Worm (Caenorhabditis elegans) whole organism, young adult: ENCODE results near the gene srbc-26.

ENCODE experiments used
- F10E7.11 ChIP-seq: sonication (generic microtip); optimal IDR thresholded peaks from 2 replicates; lab custom pipeline; 2017; ENCODE audit warnings: mild to moderate bottlenecking, missing genetic modification characterization, moderate library complexity, missing compliant biosample characterization
- T07F8.4 ChIP-seq: sonication (generic microtip); optimal IDR thresholded peaks from 2 replicates; lab custom pipeline; 2016; ENCODE audit warnings: mild to moderate bottlenecking, missing genetic modification characterization, moderate library complexity, missing compliant biosample characterization
- ama-1 ChIP-seq, 3 experiments: fragments of 150-350 bp in 1 of 3; sonication (generic microtip) in 2 of 3; optimal IDR thresholded peaks; 2 replicates each; lab custom pipeline; 2014 to 2018; ENCODE audit warnings: missing biosample characterization in 2 of 3, missing genetic modification characterization in 2 of 3, missing genetic modification reagents in 2 of 3
- ccch-3 ChIP-seq: fragments of 200-800 bp; sonication (Bioruptor generic); optimal IDR thresholded peaks from 2 replicates; lab custom pipeline; 2018; ENCODE audit warnings: mild to moderate bottlenecking, missing genetic modification characterization, missing compliant biosample characterization
- dpl-1 ChIP-seq: fragments of 150-350 bp; optimal IDR thresholded peaks from 2 replicates; lab custom pipeline; 2014; ENCODE audit warnings: missing biosample characterization, missing genetic modification reagents, missing genetic modification characterization
- mxl-1 ChIP-seq: sonication (generic microtip); optimal IDR thresholded peaks from 2 replicates; lab custom pipeline; 2016; ENCODE audit warnings: missing genetic modification characterization, missing compliant biosample characterization
- snpc-4 ChIP-seq, 5 experiments: fragments of 150-350 bp in 1 of 5; sonication (generic microtip) in 4 of 5; optimal IDR thresholded peaks; 2 replicates each; lab custom pipeline; 2014 to 2018; ENCODE audit warnings: missing genetic modification characterization in 5 of 5, missing biosample characterization in 3 of 5, antibody characterized with exemption in 2 of 5, mild to moderate bottlenecking in 2 of 5, missing compliant biosample characterization in 2 of 5, missing genotype in 2 of 5, moderate library complexity in 2 of 5, missing genetic modification reagents in 1 of 5
- tlf-1 ChIP-seq: fragments of 200-800 bp; sonication (Bioruptor generic); optimal IDR thresholded peaks from 2 replicates; lab custom pipeline; 2018; ENCODE audit warnings: mild to moderate bottlenecking, missing genetic modification characterization, missing compliant biosample characterization
- unc-62 ChIP-seq: fragments of 150-350 bp; optimal IDR thresholded peaks from 2 replicates; lab custom pipeline; 2014; ENCODE audit warnings: missing biosample characterization, missing genetic modification reagents, missing genetic modification characterization

ce11 chrV:17177967-17178366 is 6.3 kb downstream of the srbc-26 start, which contains the start of gene srsx-1:
- TF ChIP-seq ama-1 (optimal IDR thresholded peaks at IDR 0.05; lab: Kevin White, UChicago) (no peak), ama-1 (GFP tag; optimal IDR thresholded peaks at IDR 0.05; lab: Kevin White, UChicago) (no peak), snpc-4 (GFP tag; optimal IDR thresholded peaks at IDR 0.05; lab: Kevin White, UChicago) (no peak), snpc-4 (tag; optimal IDR thresholded peaks at IDR 0.05; lab: Kevin White, UChicago) (no peak), F10E7.11 (no peak), unc-62 (GFP tag; lab: Kevin White, UChicago) (no peak), mxl-1 (no peak), tlf-1 (GFP tag; lab: Kevin White, UChicago) (no peak), T07F8.4 (tag; lab: Kevin White, UChicago) (no peak), ccch-3 (GFP tag; lab: Kevin White, UChicago) (no peak), dpl-1 (GFP tag; lab: Kevin White, UChicago) (no peak)
